Worm (Caenorhabditis elegans): ENCODE results near the gene F28C1.3.

The F28C1.3 gene

DNA sequence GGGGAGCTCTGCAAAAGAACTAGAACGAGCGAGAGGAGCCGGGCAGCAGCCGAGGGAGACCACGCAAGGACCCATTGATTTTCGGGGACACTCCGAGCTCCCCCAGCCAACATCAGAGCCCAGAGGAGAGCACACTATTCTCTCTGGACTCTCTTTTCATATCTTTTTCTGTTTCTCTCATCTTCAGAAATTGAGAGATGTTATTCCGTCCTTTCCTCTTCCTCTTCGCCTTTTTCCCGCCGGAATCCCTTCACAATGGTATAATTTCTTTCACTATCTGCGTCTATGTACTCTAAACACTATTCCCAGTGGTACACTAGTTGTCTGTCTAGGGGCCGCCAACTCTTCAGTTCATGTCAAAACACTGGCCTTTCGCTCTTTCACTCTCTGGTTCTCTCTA is 3.1 kb upstream of the F28C1.3 start (continued):
- TF ChIP-seq hmg-11 (tag; optimal IDR thresholded peaks at IDR 0.05) (peak; percentile 95), lin-15B (tag; optimal IDR thresholded peaks at IDR 0.05) (peak; percentile 61), ZK546.5 (tag; optimal IDR thresholded peaks at IDR 0.05) (no peak), pha-4 (tag; optimal IDR thresholded peaks at IDR 0.05) (peak; percentile 57), ztf-11 (tag; optimal IDR thresholded peaks at IDR 0.05) (no peak), nhr-25 (tag; optimal IDR thresholded peaks at IDR 0.05) (peak; percentile 41), eor-1 (tag; optimal IDR thresholded peaks at IDR 0.05) (no peak), nhr-43 (tag; optimal IDR thresholded peaks at IDR 0.05; ENCODE audit: poor library complexity, severe bottlenecking) (peak; percentile 49), nhr-67 (tag; optimal IDR thresholded peaks at IDR 0.05) (no peak), ceh-82 (tag; optimal IDR thresholded peaks at IDR 0.05) (peak; percentile 58), unc-62 (GFP tag; optimal IDR thresholded peaks at IDR 0.05) (no peak), nhr-28 (tag; optimal IDR thresholded peaks at IDR 0.05) (no peak)

DNA sequence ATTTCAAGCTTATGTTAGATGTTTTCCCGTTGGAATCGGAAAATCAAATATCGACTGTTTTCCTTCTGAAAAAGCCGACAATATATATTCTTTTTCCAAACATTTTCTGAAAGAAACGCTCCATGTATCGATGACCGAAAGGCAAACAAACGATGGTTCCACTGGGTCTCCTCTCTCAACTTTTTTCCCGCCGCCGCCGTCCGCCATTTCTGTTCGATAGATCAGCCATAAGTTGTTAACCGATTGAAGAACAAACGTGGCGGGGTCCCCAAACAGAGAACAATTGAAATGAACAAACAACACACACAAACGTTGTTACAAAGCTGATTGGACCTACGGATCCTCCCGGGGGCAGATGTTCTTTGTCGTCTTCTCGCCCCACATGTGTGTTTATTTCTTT is 1.8 kb upstream of the F28C1.3 start:
- TF ChIP-seq aly-2 (tag; optimal IDR thresholded peaks at IDR 0.05) = no peak
- TF ChIP-seq unc-62 (GFP tag; optimal IDR thresholded peaks at IDR 0.05) = no peak
- TF ChIP-seq pha-4 (tag; optimal IDR thresholded peaks at IDR 0.05) = peak; percentile 82

DNA sequence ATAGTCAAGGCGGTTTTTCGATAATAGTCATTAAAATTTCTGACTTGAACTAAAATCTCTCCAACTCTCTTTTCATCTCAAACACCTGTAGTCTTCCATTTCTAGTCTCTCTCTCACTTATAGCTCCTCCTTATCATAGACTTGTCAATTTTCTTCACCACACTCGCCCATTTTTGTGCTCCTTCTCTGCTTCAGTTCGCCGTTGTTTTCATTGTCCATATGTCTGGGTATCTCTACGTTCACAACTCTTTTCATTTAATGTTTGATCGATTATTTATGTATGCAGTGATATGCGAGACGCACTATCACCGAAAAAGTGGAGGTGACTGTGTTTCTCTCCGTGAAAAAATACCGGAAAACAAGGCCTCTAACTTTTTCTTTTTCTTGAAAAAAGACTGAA is 708 bp upstream of the F28C1.3 start:
- TF ChIP-seq ztf-4 (tag; optimal IDR thresholded peaks at IDR 0.05) (no peak), tbx-2 (tag; optimal IDR thresholded peaks at IDR 0.05) (no peak), ztf-11 (tag; optimal IDR thresholded peaks at IDR 0.05) (no peak), lin-15B (tag; optimal IDR thresholded peaks at IDR 0.05) (no peak), skn-1 (tag; optimal IDR thresholded peaks at IDR 0.05) (no peak), pqm-1 (tag; optimal IDR thresholded peaks at IDR 0.05) (peak; percentile 68), pha-4 (tag; optimal IDR thresholded peaks at IDR 0.05) (peak; percentile 17), nhr-12 (tag; optimal IDR thresholded peaks at IDR 0.05) (no peak), snpc-4 (tag; optimal IDR thresholded peaks at IDR 0.05) (no peak), daf-12 (tag; optimal IDR thresholded peaks at IDR 0.05) (no peak), ceh-28 (tag; optimal IDR thresholded peaks at IDR 0.05) (no peak), jun-1 (tag; optimal IDR thresholded peaks at IDR 0.05) (no peak), nhr-77 (tag; optimal IDR thresholded peaks at IDR 0.05) (no peak), ZK546.5 (tag; optimal IDR thresholded peaks at IDR 0.05) (no peak), ceh-82 (tag; optimal IDR thresholded peaks at IDR 0.05) (no peak), elt-3 (tag; optimal IDR thresholded peaks at IDR 0.05) (no peak), mml-1 (tag; optimal IDR thresholded peaks at IDR 0.05) (no peak), elt-2 (tag; optimal IDR thresholded peaks at IDR 0.05) (peak; percentile 93), nhr-237 (tag; optimal IDR thresholded peaks at IDR 0.05) (no peak), unc-39 (tag; optimal IDR thresholded peaks at IDR 0.05) (no peak)

DNA sequence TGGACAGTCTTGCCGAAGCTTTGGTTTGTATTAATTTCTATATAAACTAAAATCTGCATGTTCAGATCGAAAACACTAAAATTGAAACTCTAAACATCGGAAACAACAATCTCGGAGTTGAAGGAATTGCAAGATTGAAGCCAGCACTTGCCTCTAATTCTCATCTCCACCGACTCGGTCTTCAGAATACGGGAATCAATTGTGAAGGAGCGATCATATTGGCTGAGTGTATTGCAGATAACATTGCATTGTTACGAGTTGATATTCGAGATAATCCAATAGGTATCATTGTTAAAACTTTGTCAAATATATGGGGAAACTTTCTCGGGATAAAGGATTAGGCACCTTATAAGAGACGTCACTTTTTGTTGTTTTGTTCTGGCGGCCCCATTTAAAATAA is 1.9 kb downstream of the F28C1.3 start:
- TF ChIP-seq hmg-11 (tag; optimal IDR thresholded peaks at IDR 0.05) = no peak
- TF ChIP-seq ztf-11 (tag; optimal IDR thresholded peaks at IDR 0.05) = no peak
- no peak for TF ChIP-seq lin-15B (tag; optimal IDR thresholded peaks at IDR 0.05)
- no peak for TF ChIP-seq nhr-23 (tag; optimal IDR thresholded peaks at IDR 0.05)
- no peak for TF ChIP-seq zag-1 (tag; optimal IDR thresholded peaks at IDR 0.05)
- no peak for TF ChIP-seq sea-2 (GFP tag; optimal IDR thresholded peaks at IDR 0.05)
- TF ChIP-seq elt-3 (tag; optimal IDR thresholded peaks at IDR 0.05) = no peak
- TF ChIP-seq eor-1 (tag; optimal IDR thresholded peaks at IDR 0.05) = no peak
- no peak for TF ChIP-seq unc-62 (GFP tag; optimal IDR thresholded peaks at IDR 0.05)

DNA sequence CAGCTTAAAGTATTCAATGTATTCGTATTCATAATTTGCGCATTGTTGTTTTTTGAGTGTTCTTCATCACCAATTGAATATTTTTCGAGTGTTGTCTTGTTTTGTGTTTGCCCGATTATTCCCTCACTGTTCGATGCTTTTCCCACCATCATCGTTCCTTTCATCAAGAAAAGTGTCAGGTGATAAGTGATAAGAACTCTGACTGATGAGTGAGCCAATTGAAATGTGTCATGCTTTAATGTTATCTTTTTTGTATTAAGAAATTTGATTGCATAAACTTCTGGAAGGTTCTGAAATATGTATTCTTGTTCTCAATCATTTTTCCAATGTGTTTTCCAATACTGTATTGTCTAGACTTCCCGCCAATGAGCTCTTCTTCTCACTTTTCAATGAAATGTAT is 6.9 kb downstream of the F28C1.3 start:
- TF ChIP-seq elt-3 (tag; optimal IDR thresholded peaks at IDR 0.05) (no peak), nfya-1 (tag; optimal IDR thresholded peaks at IDR 0.05; ENCODE audit: insufficient read depth) (no peak), pha-4 (tag; optimal IDR thresholded peaks at IDR 0.05) (peak; percentile 69), fkh-2 (tag; optimal IDR thresholded peaks at IDR 0.05) (no peak), nhr-23 (tag; optimal IDR thresholded peaks at IDR 0.05) (no peak), nhr-77 (tag; optimal IDR thresholded peaks at IDR 0.05) (no peak), pqm-1 (tag; optimal IDR thresholded peaks at IDR 0.05) (peak; percentile 59), fos-1 (tag; optimal IDR thresholded peaks at IDR 0.05) (no peak), jun-1 (tag; optimal IDR thresholded peaks at IDR 0.05) (peak; percentile 59), nhr-25 (tag; optimal IDR thresholded peaks at IDR 0.05) (no peak), elt-2 (tag; optimal IDR thresholded peaks at IDR 0.05) (peak; percentile 91)
